Worm (Caenorhabditis elegans): ENCODE data around the gene swt-6.

The swt-6 gene

ce11 chrV:13949010-13949409 lies 5.1 kb upstream of the swt-6 start, which contains the start of gene R10D12.6:
Gene R10D12.6 (plus strand): TSS chrV:13949310.
- TF ChIP-seq scrt-1 (GFP tag; IDR thresholded peaks at IDR 0.05) (no peak), B0310.2 (tag; optimal IDR thresholded peaks at IDR 0.05) (no peak), tbx-11 (GFP tag; IDR thresholded peaks at IDR 0.05) (no peak), F13C5.2 (tag; optimal IDR thresholded peaks at IDR 0.05) (no peak), aly-1 (tag; optimal IDR thresholded peaks at IDR 0.05) (no peak), hmbx-1 (tag; optimal IDR thresholded peaks at IDR 0.05) (no peak), ets-7 (tag; optimal IDR thresholded peaks at IDR 0.05) (no peak), pes-1 (GFP tag; IDR thresholded peaks at IDR 0.05) (no peak), hmg-4 (GFP tag; optimal IDR thresholded peaks at IDR 0.05) (no peak), flt-1 (GFP tag; IDR thresholded peaks at IDR 0.05) (no peak), ama-1 (optimal IDR thresholded peaks at IDR 0.05) (no peak), ceh-36 (tag; optimal IDR thresholded peaks at IDR 0.05) (no peak), tbx-37 (GFP tag; conservative IDR thresholded peaks at IDR 0.05) (no peak), ceh-13 (GFP tag; optimal IDR thresholded peaks at IDR 0.05) (no peak), sea-1 (GFP tag; conservative IDR thresholded peaks at IDR 0.05) (no peak)

- TF ChIP-seq hnd-1 (tag; optimal IDR thresholded peaks at IDR 0.05) (no peak), hmbx-1 (tag; optimal IDR thresholded peaks at IDR 0.05) (no peak), pes-1 (GFP tag; IDR thresholded peaks at IDR 0.05) (no peak), ama-1 (optimal IDR thresholded peaks at IDR 0.05) (no peak), tra-4 (tag; optimal IDR thresholded peaks at IDR 0.05) (no peak), hmg-4 (GFP tag; optimal IDR thresholded peaks at IDR 0.05) (no peak), aly-1 (tag; optimal IDR thresholded peaks at IDR 0.05) (no peak), scrt-1 (GFP tag; IDR thresholded peaks at IDR 0.05) (no peak), ets-7 (tag; optimal IDR thresholded peaks at IDR 0.05) (no peak), tbx-37 (GFP tag; conservative IDR thresholded peaks at IDR 0.05) (no peak), ceh-36 (tag; optimal IDR thresholded peaks at IDR 0.05) (no peak), sea-1 (GFP tag; conservative IDR thresholded peaks at IDR 0.05) (no peak), tbx-11 (GFP tag; IDR thresholded peaks at IDR 0.05) (no peak), ceh-13 (GFP tag; optimal IDR thresholded peaks at IDR 0.05) (no peak), F13C5.2 (tag; optimal IDR thresholded peaks at IDR 0.05) (no peak)
Measured at ce11 chrV:13949752-13950151, 4.4 kb upstream of the swt-6 start, which contains the start of gene R10D12.7. Gene R10D12.7 (plus strand): TSS chrV:13950052.

ce11 chrV:13953191-13953590 lies 965 bp upstream of the swt-6 start, which contains the start of gene R10D12.8:
Gene R10D12.8 (minus strand): TSS chrV:13953291.
- TF ChIP-seq sea-1 (GFP tag; conservative IDR thresholded peaks at IDR 0.05) = no peak
- no peak for TF ChIP-seq hmbx-1 (tag; optimal IDR thresholded peaks at IDR 0.05)
- no peak for TF ChIP-seq ceh-13 (GFP tag; optimal IDR thresholded peaks at IDR 0.05)
- TF ChIP-seq ama-1 (optimal IDR thresholded peaks at IDR 0.05) = no peak
- no peak for TF ChIP-seq tbx-11 (GFP tag; IDR thresholded peaks at IDR 0.05)
- TF ChIP-seq hnd-1 (tag; optimal IDR thresholded peaks at IDR 0.05) = no peak
- TF ChIP-seq tbx-37 (GFP tag; conservative IDR thresholded peaks at IDR 0.05) = no peak
- no peak for TF ChIP-seq hmg-4 (GFP tag; optimal IDR thresholded peaks at IDR 0.05)
- TF ChIP-seq aly-1 (tag; optimal IDR thresholded peaks at IDR 0.05) = no peak
- TF ChIP-seq flt-1 (GFP tag; IDR thresholded peaks at IDR 0.05) = no peak
- no peak for TF ChIP-seq ceh-36 (tag; optimal IDR thresholded peaks at IDR 0.05)
- no peak for TF ChIP-seq scrt-1 (GFP tag; IDR thresholded peaks at IDR 0.05)
- no peak for TF ChIP-seq ets-7 (tag; optimal IDR thresholded peaks at IDR 0.05)
- no peak for TF ChIP-seq pes-1 (GFP tag; IDR thresholded peaks at IDR 0.05)
- TF ChIP-seq B0310.2 (tag; optimal IDR thresholded peaks at IDR 0.05) = no peak
- no peak for TF ChIP-seq F13C5.2 (tag; optimal IDR thresholded peaks at IDR 0.05)

- TF ChIP-seq sea-1 (GFP tag; conservative IDR thresholded peaks at IDR 0.05) (no peak), hmbx-1 (tag; optimal IDR thresholded peaks at IDR 0.05) (no peak), hmg-4 (GFP tag; optimal IDR thresholded peaks at IDR 0.05) (no peak), aly-1 (tag; optimal IDR thresholded peaks at IDR 0.05) (no peak), tra-4 (tag; optimal IDR thresholded peaks at IDR 0.05) (no peak), ama-1 (optimal IDR thresholded peaks at IDR 0.05) (no peak), tbx-11 (GFP tag; IDR thresholded peaks at IDR 0.05) (no peak), hnd-1 (tag; optimal IDR thresholded peaks at IDR 0.05) (no peak), ceh-13 (GFP tag; optimal IDR thresholded peaks at IDR 0.05) (no peak), B0310.2 (tag; optimal IDR thresholded peaks at IDR 0.05) (no peak), F13C5.2 (tag; optimal IDR thresholded peaks at IDR 0.05) (no peak), pes-1 (GFP tag; IDR thresholded peaks at IDR 0.05) (no peak), flt-1 (GFP tag; IDR thresholded peaks at IDR 0.05) (no peak), ets-7 (tag; optimal IDR thresholded peaks at IDR 0.05) (no peak)
Measured at ce11 chrV:13955370-13956089, 1.4 kb downstream of the swt-6 start.

ce11 chrV:13957691-13958090 lies 3.5 kb downstream of the swt-6 start:
- no peak for TF ChIP-seq F13C5.2 (tag; optimal IDR thresholded peaks at IDR 0.05)
- TF ChIP-seq tra-4 (tag; optimal IDR thresholded peaks at IDR 0.05) = no peak

ce11 chrV:13958247-13958646 lies 4.1 kb downstream of the swt-6 start, which contains the start of gene R10D12.10:
Gene R10D12.10 (minus strand): TSS chrV:13958347.
- no peak for TF ChIP-seq ceh-36 (tag; optimal IDR thresholded peaks at IDR 0.05)
- no peak for TF ChIP-seq sea-1 (GFP tag; conservative IDR thresholded peaks at IDR 0.05)
- TF ChIP-seq ama-1 (optimal IDR thresholded peaks at IDR 0.05) = no peak
- no peak for TF ChIP-seq tra-4 (tag; optimal IDR thresholded peaks at IDR 0.05)

ce11 chrV:13960916-13961315 lies 6.8 kb downstream of the swt-6 start, which contains the start of gene srh-24:
Gene srh-24 (minus strand): TSS chrV:13961016.
- TF ChIP-seq ceh-36 (tag; optimal IDR thresholded peaks at IDR 0.05) (no peak), B0310.2 (tag; optimal IDR thresholded peaks at IDR 0.05) (no peak), hmbx-1 (tag; optimal IDR thresholded peaks at IDR 0.05) (no peak), scrt-1 (GFP tag; IDR thresholded peaks at IDR 0.05) (no peak), flt-1 (GFP tag; IDR thresholded peaks at IDR 0.05) (no peak), pes-1 (GFP tag; IDR thresholded peaks at IDR 0.05) (no peak), aly-1 (tag; optimal IDR thresholded peaks at IDR 0.05) (no peak), ets-7 (tag; optimal IDR thresholded peaks at IDR 0.05) (no peak), sea-1 (GFP tag; conservative IDR thresholded peaks at IDR 0.05) (no peak), tbx-37 (GFP tag; conservative IDR thresholded peaks at IDR 0.05) (no peak), F13C5.2 (tag; optimal IDR thresholded peaks at IDR 0.05) (no peak), ama-1 (optimal IDR thresholded peaks at IDR 0.05) (no peak), hmg-4 (GFP tag; optimal IDR thresholded peaks at IDR 0.05) (no peak), hnd-1 (tag; optimal IDR thresholded peaks at IDR 0.05) (no peak), ceh-13 (GFP tag; optimal IDR thresholded peaks at IDR 0.05) (no peak)
